Fruit fly (Drosophila melanogaster) S2 (cell line): ENCODE results near the gene mrn.

Experiments
- CG8478 ChIP-seq: fragments of >200 bp; optimal IDR thresholded peaks from 2 replicates; lab custom pipeline; 2018
- CTCF ChIP-seq, 2 experiments: fragments of >200 bp; optimal IDR thresholded peaks; 2 replicates each; lab custom pipeline; 2018

DNA sequence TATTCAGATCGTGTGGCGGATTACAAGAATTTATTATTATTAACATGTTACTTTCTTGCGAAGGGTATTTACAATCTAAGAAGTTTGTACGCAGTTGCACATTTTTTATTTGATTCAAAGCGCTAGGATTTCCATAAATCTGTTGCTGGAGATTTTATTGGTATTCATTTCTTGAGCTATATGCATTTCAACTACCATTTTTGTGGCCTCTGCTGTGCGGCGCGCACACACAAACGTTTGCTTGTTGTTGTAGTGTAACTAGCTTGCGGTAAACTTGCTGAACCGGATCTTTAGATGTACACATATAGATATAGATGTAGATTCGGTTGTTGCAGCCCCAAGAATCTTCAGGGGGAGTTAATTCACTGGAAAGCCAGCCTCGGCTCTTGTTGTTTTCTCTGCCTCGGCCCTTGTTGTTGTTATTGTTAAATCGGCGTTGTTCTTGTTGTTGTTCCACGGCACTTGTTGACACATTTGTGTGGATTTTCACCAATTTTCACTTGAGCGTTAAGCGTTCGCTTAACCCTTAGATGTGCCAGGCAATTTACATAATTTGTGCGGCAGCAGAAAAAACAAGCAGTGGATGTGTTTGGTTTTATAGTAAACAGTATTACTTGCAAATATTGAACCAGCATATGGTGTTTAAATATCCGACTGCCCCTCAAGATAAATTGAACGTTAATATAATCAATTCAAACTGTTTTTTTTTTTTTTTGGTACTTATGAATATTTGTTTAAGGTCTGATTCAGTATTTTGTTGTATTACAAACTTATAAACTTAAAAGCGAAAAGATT is 10.7 kb upstream of the mrn start:
- TF ChIP-seq CG8478 (lab: Kevin White, UChicago) (no peak), CTCF (optimal IDR thresholded peaks at IDR 0.05; lab: Kevin White, UChicago) (no peak)
